Worm (Caenorhabditis elegans): ENCODE measurements around the gene ulp-2.
A peak's percentile ranks its signal among the peaks of the same experiment; 100 is the strongest.

DNA sequence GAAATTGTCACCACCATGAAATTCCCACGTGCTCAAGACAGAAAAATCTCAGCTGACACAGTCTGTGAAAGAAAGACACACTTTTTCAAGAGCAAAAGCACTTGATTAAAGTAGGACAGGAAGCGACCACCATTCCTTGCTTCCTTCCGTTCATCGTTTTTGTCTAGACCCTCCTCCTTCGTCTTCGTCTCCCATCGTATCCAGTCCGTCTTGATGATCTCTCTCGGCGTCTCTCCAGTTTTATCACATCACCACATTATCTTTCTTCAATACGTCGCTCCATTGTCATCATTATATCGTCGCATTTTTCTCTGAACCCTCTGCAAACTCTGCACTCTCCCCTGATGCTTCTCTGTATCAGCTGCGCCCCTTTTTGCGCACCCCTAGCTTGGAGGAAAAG, 51.5 kb downstream of the ulp-2 start:
- TF ChIP-seq xbp-1 (tag; optimal IDR thresholded peaks at IDR 0.05) (no peak), fos-1 (tag; optimal IDR thresholded peaks at IDR 0.05) (no peak), lin-13 (GFP tag; optimal IDR thresholded peaks at IDR 0.05) (no peak), ceh-88 (GFP tag; IDR thresholded peaks at IDR 0.05) (no peak), mep-1 (tag; optimal IDR thresholded peaks at IDR 0.05) (peak; percentile 19), nhr-19 (GFP tag; conservative IDR thresholded peaks at IDR 0.05) (no peak), unc-130 (tag; optimal IDR thresholded peaks at IDR 0.05) (peak; percentile 12), dpl-1 (GFP tag; optimal IDR thresholded peaks at IDR 0.05) (peak in 1 of 3 experiments; percentile 2), nhr-77 (tag; optimal IDR thresholded peaks at IDR 0.05) (no peak), sptf-1 (tag; optimal IDR thresholded peaks at IDR 0.05) (no peak), nhr-11 (tag; optimal IDR thresholded peaks at IDR 0.05) (no peak), jun-1 (tag; optimal IDR thresholded peaks at IDR 0.05) (no peak), ama-1 (optimal IDR thresholded peaks at IDR 0.05) (no peak)

All from whole organism, L1 larva.